Worm (Caenorhabditis elegans): Measurements from ENCODE around the gene F22F7.8.

The F22F7.8 gene

ce11 chrV:2155232-2155631 lies 33.5 kb upstream of the F22F7.8 start, which contains the start of gene srbc-21:
TSS of gene srbc-21 (plus strand) at chrV:2155532.
- TF ChIP-seq egl-27 (tag; optimal IDR thresholded peaks at IDR 0.05) (no peak), unc-39 (tag; optimal IDR thresholded peaks at IDR 0.05) (no peak), ceh-9 (tag; optimal IDR thresholded peaks at IDR 0.05) (no peak), eor-1 (tag; optimal IDR thresholded peaks at IDR 0.05) (no peak), nhr-23 (tag; optimal IDR thresholded peaks at IDR 0.05) (no peak), unc-62 (GFP tag; optimal IDR thresholded peaks at IDR 0.05) (no peak), mml-1 (tag; optimal IDR thresholded peaks at IDR 0.05) (no peak)

DNA sequence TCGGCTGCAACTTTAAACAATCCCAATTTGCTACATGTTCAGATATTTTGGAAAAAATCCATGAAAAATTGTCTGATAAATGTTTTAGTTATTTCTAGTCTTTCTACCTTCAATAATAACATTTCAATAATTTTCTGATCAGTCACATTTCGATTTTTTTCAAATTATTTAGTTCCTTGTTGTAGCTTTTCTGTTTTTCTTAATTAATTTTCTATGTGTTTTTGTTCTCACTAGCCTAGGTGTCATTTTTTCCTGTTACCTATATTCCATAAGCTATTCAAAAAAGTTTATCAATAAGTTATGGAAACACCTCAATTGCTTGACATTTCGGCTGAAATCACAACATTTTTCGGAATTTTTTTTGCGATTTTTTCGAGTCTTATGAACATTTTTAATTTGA lies 31.5 kb upstream of the F22F7.8 start, which contains the start of gene srbc-23:
Gene srbc-23, plus strand, starts transcription at position 301 of the 400 bp plus-strand sequence.
- TF ChIP-seq elt-2 (tag; optimal IDR thresholded peaks at IDR 0.05) = no peak
- TF ChIP-seq ceh-82 (tag; optimal IDR thresholded peaks at IDR 0.05) = no peak
- TF ChIP-seq nhr-23 (tag; optimal IDR thresholded peaks at IDR 0.05) = no peak
- no peak for TF ChIP-seq elt-1 (tag; optimal IDR thresholded peaks at IDR 0.05)
- TF ChIP-seq ztf-4 (tag; optimal IDR thresholded peaks at IDR 0.05) = no peak
- no peak for TF ChIP-seq pha-4 (tag; optimal IDR thresholded peaks at IDR 0.05)
- no peak for TF ChIP-seq nhr-76 (tag; optimal IDR thresholded peaks at IDR 0.05)
- TF ChIP-seq ama-1 (optimal IDR thresholded peaks at IDR 0.05) = no peak
- TF ChIP-seq ceh-9 (tag; optimal IDR thresholded peaks at IDR 0.05) = no peak
- TF ChIP-seq jun-1 (tag; optimal IDR thresholded peaks at IDR 0.05) = no peak
- no peak for TF ChIP-seq nhr-12 (tag; optimal IDR thresholded peaks at IDR 0.05)
- no peak for TF ChIP-seq nhr-25 (tag; optimal IDR thresholded peaks at IDR 0.05)

ce11 chrV:2151458-2151857 lies 29.7 kb upstream of the F22F7.8 start, which contains the start of gene srbc-24:
TSS of gene srbc-24 (plus strand) at chrV:2151758.
- no peak for TF ChIP-seq lsy-12 (tag; optimal IDR thresholded peaks at IDR 0.05)
- no peak for TF ChIP-seq ceh-28 (tag; optimal IDR thresholded peaks at IDR 0.05)
- no peak for TF ChIP-seq ztf-11 (tag; optimal IDR thresholded peaks at IDR 0.05)
- TF ChIP-seq lin-39 (tag; optimal IDR thresholded peaks at IDR 0.05) = no peak
- no peak for TF ChIP-seq tbx-2 (tag; optimal IDR thresholded peaks at IDR 0.05)
- TF ChIP-seq egl-27 (tag; optimal IDR thresholded peaks at IDR 0.05) = no peak
- TF ChIP-seq zag-1 (tag; optimal IDR thresholded peaks at IDR 0.05) = no peak
- no peak for TF ChIP-seq egl-5 (tag; optimal IDR thresholded peaks at IDR 0.05)
- no peak for TF ChIP-seq nhr-43 (tag; optimal IDR thresholded peaks at IDR 0.05; ENCODE audit: poor library complexity, severe bottlenecking)
- no peak for TF ChIP-seq nhr-25 (tag; optimal IDR thresholded peaks at IDR 0.05)
- TF ChIP-seq snpc-4 (tag; optimal IDR thresholded peaks at IDR 0.05) = no peak
- no peak for TF ChIP-seq nhr-237 (tag; optimal IDR thresholded peaks at IDR 0.05)
- no peak for TF ChIP-seq nhr-28 (tag; optimal IDR thresholded peaks at IDR 0.05)
- TF ChIP-seq jun-1 (tag; optimal IDR thresholded peaks at IDR 0.05) = no peak
- TF ChIP-seq skn-1 (tag; optimal IDR thresholded peaks at IDR 0.05) = no peak

- TF ChIP-seq nhr-67 (tag; optimal IDR thresholded peaks at IDR 0.05) (no peak), fkh-2 (tag; optimal IDR thresholded peaks at IDR 0.05) (no peak), lin-39 (tag; optimal IDR thresholded peaks at IDR 0.05) (no peak), ceh-9 (tag; optimal IDR thresholded peaks at IDR 0.05) (no peak), R02D3.7 (tag; optimal IDR thresholded peaks at IDR 0.05) (no peak), ZK546.5 (tag; optimal IDR thresholded peaks at IDR 0.05) (no peak), snpc-4 (tag; optimal IDR thresholded peaks at IDR 0.05) (no peak), unc-39 (tag; optimal IDR thresholded peaks at IDR 0.05) (no peak), lsy-12 (tag; optimal IDR thresholded peaks at IDR 0.05) (no peak), sea-2 (GFP tag; optimal IDR thresholded peaks at IDR 0.05) (no peak), mml-1 (tag; optimal IDR thresholded peaks at IDR 0.05) (no peak), nhr-25 (tag; optimal IDR thresholded peaks at IDR 0.05) (no peak), unc-62 (GFP tag; optimal IDR thresholded peaks at IDR 0.05) (no peak)
Measured at ce11 chrV:2150876-2151275, 29.1 kb upstream of the F22F7.8 start, which contains the start of gene C45H4.13. TSS of gene C45H4.13 (minus strand) at chrV:2150976.

ce11 chrV:2149432-2149831 lies 27.7 kb upstream of the F22F7.8 start, which contains the start of gene C45H4.21:
TSS of gene C45H4.21 (minus strand) at chrV:2149532.
- no peak for TF ChIP-seq nhr-43 (tag; optimal IDR thresholded peaks at IDR 0.05; ENCODE audit: poor library complexity, severe bottlenecking)
- TF ChIP-seq zag-1 (tag; optimal IDR thresholded peaks at IDR 0.05) = no peak
- TF ChIP-seq fos-1 (tag; optimal IDR thresholded peaks at IDR 0.05) = no peak
- no peak for TF ChIP-seq sea-2 (GFP tag; optimal IDR thresholded peaks at IDR 0.05)
- TF ChIP-seq elt-1 (tag; optimal IDR thresholded peaks at IDR 0.05) = no peak
- TF ChIP-seq nhr-12 (tag; optimal IDR thresholded peaks at IDR 0.05) = no peak
- no peak for TF ChIP-seq egl-27 (tag; optimal IDR thresholded peaks at IDR 0.05)
- no peak for TF ChIP-seq aly-2 (tag; optimal IDR thresholded peaks at IDR 0.05)
- no peak for TF ChIP-seq pha-4 (tag; optimal IDR thresholded peaks at IDR 0.05)
- no peak for TF ChIP-seq ztf-11 (tag; optimal IDR thresholded peaks at IDR 0.05)
- no peak for TF ChIP-seq R02D3.7 (tag; optimal IDR thresholded peaks at IDR 0.05)
- no peak for TF ChIP-seq ZK546.5 (tag; optimal IDR thresholded peaks at IDR 0.05)

Measured in whole organism, L3 larva.